Worm (Caenorhabditis elegans) whole organism, L4 larva: Measurements from ENCODE around the gene Y57A10A.31.

Experiments used
- F10B5.3 ChIP-seq: sonication (generic microtip); optimal IDR thresholded peaks from 2 replicates; lab custom pipeline; 2016; ENCODE audit warnings: mild to moderate bottlenecking, missing genetic modification characterization, missing compliant biosample characterization
- F26F4.8 ChIP-seq: fragments of 200-800 bp; sonication (Bioruptor generic); conservative IDR thresholded peaks from 2 replicates; pipeline ENCODE4 v1.3.6; 2022; ENCODE audit warnings: missing genetic modification characterization, missing compliant biosample characterization
- F44E2.7 ChIP-seq: fragments of 200-800 bp; sonication (Bioruptor generic); IDR thresholded peaks from 2 replicates; pipeline ENCODE4 v2.1.2; 2022; ENCODE audit warnings: missing genetic modification characterization, missing compliant biosample characterization
- F49E8.2 ChIP-seq: sonication (generic microtip); optimal IDR thresholded peaks from 2 replicates; lab custom pipeline; 2016; ENCODE audit warnings: missing compliant biosample characterization, mild to moderate bottlenecking, missing genetic modification characterization, borderline replicate concordance
- T20F7.1 ChIP-seq: fragments of 200-800 bp; sonication (Bioruptor generic); optimal IDR thresholded peaks from 2 replicates; lab custom pipeline; 2018; ENCODE audit warnings: mild to moderate bottlenecking, missing genetic modification characterization, missing compliant biosample characterization
- T26A8.4 ChIP-seq: fragments of 200-800 bp; sonication (Bioruptor generic); IDR thresholded peaks from 2 replicates; pipeline ENCODE4 v1.3.6; 2022; ENCODE audit warnings: missing genetic modification characterization, missing compliant biosample characterization
- Y105C5A.15 ChIP-seq: fragments of 200-800 bp; sonication (Bioruptor generic); IDR thresholded peaks from 2 replicates; pipeline ENCODE4 v1.3.6; 2022; ENCODE audit warnings: missing genetic modification characterization, missing compliant biosample characterization
- Y75B8A.6 ChIP-seq: fragments of 200-800 bp; sonication (Bioruptor generic); IDR thresholded peaks from 2 replicates; pipeline ENCODE4 v1.3.6; 2022; ENCODE audit warnings: missing genetic modification reagents, missing genetic modification characterization, missing compliant biosample characterization
- ZK337.2 ChIP-seq: fragments of 200-800 bp; sonication (Bioruptor generic); IDR thresholded peaks from 2 replicates; pipeline ENCODE4 v1.3.6; 2022; ENCODE audit warnings: missing genetic modification reagents, missing genetic modification characterization, missing compliant biosample characterization
- aha-1 ChIP-seq: fragments of 150-350 bp; peaks from one replicate; lab custom pipeline; 2014; ENCODE audit warnings: missing biosample characterization, missing genetic modification characterization
- attf-4 ChIP-seq: sonication (generic microtip); optimal IDR thresholded peaks from 3 replicates; lab custom pipeline; 2017; ENCODE audit warnings: missing biosample characterization, missing genetic modification characterization
- ceh-32 ChIP-seq: sonication (generic microtip); optimal IDR thresholded peaks from 2 replicates; lab custom pipeline; 2016; ENCODE audit warnings: mild to moderate bottlenecking, missing genetic modification characterization, missing compliant biosample characterization; ENCODE audit not compliant: poor library complexity
- ceh-44 ChIP-seq: fragments of 200-800 bp; sonication (Bioruptor generic); IDR thresholded peaks from 2 replicates; pipeline ENCODE4 v1.3.6; 2022; ENCODE audit warnings: missing genetic modification reagents, missing genetic modification characterization, missing compliant biosample characterization
- ceh-82 ChIP-seq: sonication (generic microtip); optimal IDR thresholded peaks from 2 replicates; lab custom pipeline; 2017; ENCODE audit warnings: missing biosample characterization, missing genetic modification characterization
- ctbp-1 ChIP-seq: fragments of 200-800 bp; sonication (Bioruptor generic); IDR thresholded peaks from 2 replicates; pipeline ENCODE4 v1.3.6; 2022; ENCODE audit warnings: missing genetic modification reagents, missing genetic modification characterization, missing compliant biosample characterization
- daf-8 ChIP-seq: fragments of 200-800 bp; sonication (Bioruptor generic); IDR thresholded peaks from 2 replicates; pipeline ENCODE4 v1.3.6; 2022; ENCODE audit warnings: missing genetic modification characterization, missing compliant biosample characterization
- dmd-9 ChIP-seq: fragments of 200-800 bp; sonication (Bioruptor generic); IDR thresholded peaks from 2 replicates; pipeline ENCODE4 v1.3.6; 2022; ENCODE audit warnings: missing genetic modification reagents, missing genetic modification characterization, missing compliant biosample characterization
- dpl-1 ChIP-seq: fragments of 150-350 bp; optimal IDR thresholded peaks from 2 replicates; lab custom pipeline; 2014; ENCODE audit warnings: missing biosample characterization, missing genetic modification reagents, missing genetic modification characterization
- egl-27 ChIP-seq: sonication (generic microtip); optimal IDR thresholded peaks from 3 replicates; lab custom pipeline; 2017; ENCODE audit warnings: missing biosample characterization, missing genetic modification reagents, missing genetic modification characterization
- hif-1 ChIP-seq, 2 experiments: sonication (generic microtip); optimal IDR thresholded peaks; 2 replicates each; lab custom pipeline; 2016 to 2017; ENCODE audit warnings: missing compliant biosample characterization in 2 of 2, missing genetic modification characterization in 2 of 2, missing genetic modification reagents in 2 of 2, missing genotype in 2 of 2, mild to moderate bottlenecking in 1 of 2
- hlh-11 ChIP-seq: fragments of 200-800 bp; sonication (Bioruptor generic); optimal IDR thresholded peaks from 2 replicates; lab custom pipeline; 2018; ENCODE audit warnings: mild to moderate bottlenecking, missing genetic modification characterization, missing compliant biosample characterization
- hlh-30 ChIP-seq: sonication (generic microtip); optimal IDR thresholded peaks from 2 replicates; lab custom pipeline; 2017; ENCODE audit warnings: antibody characterized with exemption, mild to moderate bottlenecking, missing genetic modification characterization, missing compliant biosample characterization; ENCODE audit not compliant: insufficient read depth
- jun-1 ChIP-seq: fragments of 150-350 bp; optimal IDR thresholded peaks from 2 replicates; lab custom pipeline; 2014; ENCODE audit warnings: missing biosample characterization, missing genetic modification reagents, missing genetic modification characterization
- lim-7 ChIP-seq: fragments of 200-800 bp; sonication (Bioruptor generic); IDR thresholded peaks from 2 replicates; pipeline ENCODE4 v1.3.6; 2022; ENCODE audit warnings: missing genetic modification characterization, missing compliant biosample characterization
- lin-1 ChIP-seq: fragments of 200-800 bp; sonication (Bioruptor generic); IDR thresholded peaks from 2 replicates; pipeline ENCODE4 v1.3.6; 2022; ENCODE audit warnings: missing genetic modification reagents, missing genetic modification characterization, missing compliant biosample characterization
- lin-15B ChIP-seq: fragments of 150-350 bp; sonication (generic microtip); optimal IDR thresholded peaks from 3 replicates; lab custom pipeline; 2014; ENCODE audit warnings: missing biosample characterization, missing genetic modification characterization
- lin-38 ChIP-seq: fragments of 200-800 bp; sonication (Bioruptor generic); IDR thresholded peaks from 2 replicates; pipeline ENCODE4 v1.3.6; 2022; ENCODE audit warnings: missing genetic modification reagents, missing genetic modification characterization, missing compliant biosample characterization
- lin-39 ChIP-seq: fragments of 150-350 bp; optimal IDR thresholded peaks from 2 replicates; lab custom pipeline; 2014; ENCODE audit warnings: missing biosample characterization, missing genetic modification reagents, missing genetic modification characterization
- madf-5 ChIP-seq, 2 experiments: fragments of 200-800 bp; sonication (Bioruptor generic); IDR thresholded peaks; 2 replicates each; pipeline ENCODE4 v1.3.6; 2022; ENCODE audit warnings: missing compliant biosample characterization in 2 of 2, missing genetic modification characterization in 2 of 2
- mdl-1 ChIP-seq, 2 experiments: fragments of 150-350 bp in 1 of 2; sonication (generic microtip) in 1 of 2; optimal IDR thresholded peaks; 2 replicates each; lab custom pipeline; 2014 to 2017; ENCODE audit warnings: missing biosample characterization in 2 of 2, missing genetic modification characterization in 2 of 2
- mep-1 ChIP-seq: fragments of 150-350 bp; sonication (generic microtip); optimal IDR thresholded peaks from 3 replicates; lab custom pipeline; 2014; ENCODE audit warnings: missing biosample characterization, missing genetic modification characterization
- mxl-3 ChIP-seq: fragments of 200-800 bp; sonication (Bioruptor generic); optimal IDR thresholded peaks from 2 replicates; lab custom pipeline; 2018; ENCODE audit warnings: mild to moderate bottlenecking, missing genetic modification characterization, missing compliant biosample characterization
- nhr-10 ChIP-seq: fragments of 150-350 bp; optimal IDR thresholded peaks from 2 replicates; lab custom pipeline; 2014; ENCODE audit warnings: missing biosample characterization, missing genetic modification characterization
- nhr-11 ChIP-seq: fragments of 150-350 bp; optimal IDR thresholded peaks from 2 replicates; lab custom pipeline; 2014; ENCODE audit warnings: missing biosample characterization, missing genetic modification characterization
- nhr-111 ChIP-seq: fragments of 200-800 bp; sonication (Bioruptor generic); optimal IDR thresholded peaks from 2 replicates; lab custom pipeline; 2018; ENCODE audit warnings: mild to moderate bottlenecking, missing genetic modification characterization, missing compliant biosample characterization
- nhr-25 ChIP-seq: sonication (generic microtip); optimal IDR thresholded peaks from 2 replicates; lab custom pipeline; 2017; ENCODE audit warnings: missing genetic modification characterization, mild to moderate bottlenecking, missing compliant biosample characterization, antibody characterized with exemption, moderate library complexity, borderline replicate concordance; ENCODE audit not compliant: insufficient read depth
- nhr-28 ChIP-seq: fragments of 150-350 bp; optimal IDR thresholded peaks from 2 replicates; lab custom pipeline; 2014; ENCODE audit warnings: missing biosample characterization, missing genetic modification characterization
- nhr-42 ChIP-seq: fragments of 200-800 bp; sonication (Bioruptor generic); IDR thresholded peaks from 2 replicates; pipeline ENCODE4 v1.3.6; 2022; ENCODE audit warnings: missing genetic modification characterization, missing compliant biosample characterization
- nhr-48 ChIP-seq: sonication (generic microtip); optimal IDR thresholded peaks from 2 replicates; lab custom pipeline; 2016; ENCODE audit warnings: mild to moderate bottlenecking, missing genetic modification characterization, missing compliant biosample characterization
- nhr-77 ChIP-seq: fragments of 150-350 bp; optimal IDR thresholded peaks from 2 replicates; lab custom pipeline; 2014; ENCODE audit warnings: missing biosample characterization, missing genetic modification characterization
- php-3 ChIP-seq: fragments of 200-800 bp; sonication (Bioruptor generic); IDR thresholded peaks from 2 replicates; pipeline ENCODE4 v1.3.6; 2022; ENCODE audit warnings: missing genetic modification reagents, missing genetic modification characterization, missing compliant biosample characterization
- pqm-1 ChIP-seq: sonication (generic microtip); optimal IDR thresholded peaks from 2 replicates; lab custom pipeline; 2017; ENCODE audit warnings: missing biosample characterization, missing genetic modification characterization
- rbr-2 ChIP-seq: sonication (generic microtip); optimal IDR thresholded peaks from 2 replicates; lab custom pipeline; 2016; ENCODE audit warnings: missing genotype, missing genetic modification characterization, missing compliant biosample characterization
- set-16 ChIP-seq: fragments of 200-800 bp; sonication (Bioruptor generic); IDR thresholded peaks from 2 replicates; pipeline ENCODE4 v1.3.6; 2022; ENCODE audit warnings: missing genetic modification reagents, missing genetic modification characterization, missing compliant biosample characterization
- skn-1 ChIP-seq: fragments of 150-350 bp; optimal IDR thresholded peaks from 2 replicates; lab custom pipeline; 2014; ENCODE audit warnings: missing biosample characterization, missing genetic modification characterization
- snpc-1.2 ChIP-seq: fragments of 200-800 bp; sonication (Bioruptor generic); IDR thresholded peaks from 2 replicates; pipeline ENCODE4 v1.3.6; 2022; ENCODE audit warnings: missing genetic modification reagents, missing genetic modification characterization, missing compliant biosample characterization
- snpc-4 ChIP-seq: fragments of 150-350 bp; optimal IDR thresholded peaks from 2 replicates; lab custom pipeline; 2014; ENCODE audit warnings: missing biosample characterization, missing genetic modification characterization
- zag-1 ChIP-seq: fragments of 150-350 bp; optimal IDR thresholded peaks from 2 replicates; lab custom pipeline; 2014; ENCODE audit warnings: missing biosample characterization, missing genetic modification characterization
- zfp-2 ChIP-seq: sonication (generic microtip); optimal IDR thresholded peaks from 2 replicates; lab custom pipeline; 2016; ENCODE audit warnings: mild to moderate bottlenecking, missing genetic modification characterization, missing compliant biosample characterization
- zfp-3 ChIP-seq: fragments of 200-800 bp; sonication (Bioruptor generic); conservative IDR thresholded peaks from 2 replicates; pipeline ENCODE4 v1.3.6; 2022; ENCODE audit warnings: missing genetic modification reagents, missing genetic modification characterization, missing compliant biosample characterization
- zip-11 ChIP-seq: fragments of 200-800 bp; sonication (Bioruptor generic); IDR thresholded peaks from 2 replicates; pipeline ENCODE4 v1.3.6; 2022; ENCODE audit warnings: missing genetic modification characterization, missing compliant biosample characterization
- zip-2 ChIP-seq: fragments of 150-350 bp; optimal IDR thresholded peaks from 2 replicates; lab custom pipeline; 2014; ENCODE audit warnings: missing biosample characterization, missing genetic modification characterization
- ztf-11 ChIP-seq: fragments of 150-350 bp; optimal IDR thresholded peaks from 2 replicates; lab custom pipeline; 2014; ENCODE audit warnings: missing biosample characterization, missing genetic modification characterization

Gene Y57A10A.31

ce11 chrII:12344787-12345186, 55.6 kb downstream of the Y57A10A.31 start, which contains the start of gene C44C11.6 (continued):
- TF ChIP-seq lin-15B (no peak), madf-5 (GFP tag; IDR thresholded peaks at IDR 0.05; lab: Robert Waterston, UW) (no peak), lin-38 (GFP tag; lab: Robert Waterston, UW) (peak; percentile 40), ceh-32 (no peak), mxl-3 (GFP tag; lab: Kevin White, UChicago) (no peak), mdl-1 (tag; optimal IDR thresholded peaks at IDR 0.05; lab: Kevin White, UChicago) (no peak), nhr-28 (tag; lab: Kevin White, UChicago) (no peak), ztf-11 (tag; lab: Kevin White, UChicago) (no peak), nhr-10 (no peak), daf-8 (GFP tag; lab: Robert Waterston, UW) (no peak), Y75B8A.6 (GFP tag; lab: Robert Waterston, UW) (no peak), T20F7.1 (GFP tag; lab: Kevin White, UChicago) (no peak), F49E8.2 (tag; lab: Kevin White, UChicago) (no peak), php-3 (GFP tag; lab: Robert Waterston, UW) (no peak), pqm-1 (tag; lab: Kevin White, UChicago) (no peak), F10B5.3 (tag; lab: Kevin White, UChicago) (no peak), nhr-48 (tag; lab: Kevin White, UChicago) (no peak), hif-1 (tag; optimal IDR thresholded peaks at IDR 0.05; lab: Kevin White, UChicago) (no peak), snpc-1.2 (GFP tag; lab: Robert Waterston, UW) (0 out of 2 replicates have a peak, but pooled peaks have one; percentile 26), ctbp-1 (GFP tag; lab: Robert Waterston, UW) (0 out of 2 replicates have a peak, but pooled peaks have one; percentile 52), ceh-82 (no peak), nhr-42 (GFP tag; lab: Robert Waterston, UW) (no peak), dpl-1 (GFP tag; lab: Kevin White, UChicago) (no peak), Y105C5A.15 (GFP tag; lab: Robert Waterston, UW) (no peak), ceh-44 (GFP tag; lab: Robert Waterston, UW) (no peak), jun-1 (tag; lab: Kevin White, UChicago) (no peak), zag-1 (no peak), zfp-3 (0 out of 2 replicates have a peak, but pooled peaks have one; percentile 26), mep-1 (tag; lab: Kevin White, UChicago) (no peak), zip-11 (GFP tag; lab: Robert Waterston, UW) (no peak), nhr-25 (tag; lab: Kevin White, UChicago) (no peak), F44E2.7 (GFP tag; lab: Robert Waterston, UW) (no peak), dmd-9 (no peak), ZK337.2 (GFP tag; lab: Robert Waterston, UW) (no peak), hlh-11 (tag; lab: Kevin White, UChicago) (no peak), skn-1 (tag; lab: Kevin White, UChicago) (no peak), nhr-11 (tag; lab: Kevin White, UChicago) (no peak), aha-1 (tag; lab: Kevin White, UChicago) (no peak), lin-39 (tag; lab: Kevin White, UChicago) (no peak), nhr-111 (GFP tag; lab: Kevin White, UChicago) (peak; percentile 24), egl-27 (tag; lab: Kevin White, UChicago) (no peak), zip-2 (tag; lab: Kevin White, UChicago) (no peak), rbr-2 (no peak), lin-1 (GFP tag; lab: Robert Waterston, UW) (no peak), lim-7 (GFP tag; lab: Robert Waterston, UW) (no peak), zfp-2 (tag; lab: Kevin White, UChicago) (no peak), T26A8.4 (GFP tag; lab: Robert Waterston, UW) (0 out of 2 replicates have a peak, but pooled peaks have one; percentile 38), snpc-4 (tag; lab: Kevin White, UChicago) (no peak), hlh-30 (tag; lab: Kevin White, UChicago) (no peak), F26F4.8 (no peak), set-16 (peak; percentile 57), attf-4 (tag; lab: Kevin White, UChicago) (no peak), nhr-77 (tag; lab: Kevin White, UChicago) (no peak)
